Worm (Caenorhabditis elegans) whole organism, midembryonic: ENCODE data around the gene ptp-4A2.

Experiments
- T22C8.4 ChIP-seq: fragments of 200-800 bp; sonication (Bioruptor generic); IDR thresholded peaks from 2 replicates; pipeline ENCODE4 v1.3.6; 2022; ENCODE audit warnings: missing genetic modification characterization, missing compliant biosample characterization
- cog-1 ChIP-seq: sonication (generic microtip); optimal IDR thresholded peaks from 2 replicates; lab custom pipeline; 2016; ENCODE audit warnings: missing genetic modification characterization, missing compliant biosample characterization
- flt-1 ChIP-seq: fragments of 200-800 bp; sonication (Bioruptor generic); IDR thresholded peaks from 2 replicates; pipeline ENCODE4 v1.3.6; 2022; ENCODE audit warnings: missing genetic modification characterization, missing compliant biosample characterization
- klf-2 ChIP-seq: fragments of 200-800 bp; sonication (Bioruptor generic); conservative IDR thresholded peaks from 2 replicates; pipeline ENCODE4 v1.3.6; 2022; ENCODE audit warnings: missing genetic modification reagents, missing genetic modification characterization, missing compliant biosample characterization
- med-1 ChIP-seq: sonication (generic microtip); optimal IDR thresholded peaks from 2 replicates; lab custom pipeline; 2017; ENCODE audit warnings: missing genetic modification characterization, mild to moderate bottlenecking, missing compliant biosample characterization, antibody characterized with exemption, missing genetic modification reagents; ENCODE audit not compliant: insufficient read depth
- ref-1 ChIP-seq: fragments of 200-800 bp; sonication (Bioruptor generic); conservative IDR thresholded peaks from 2 replicates; pipeline ENCODE4 v1.3.6; 2022; ENCODE audit warnings: missing genetic modification reagents, missing genetic modification characterization, missing compliant biosample characterization
- tab-1 ChIP-seq: fragments of 200-800 bp; sonication (Bioruptor generic); IDR thresholded peaks from 2 replicates; pipeline ENCODE4 v1.3.6; 2022; ENCODE audit warnings: missing genetic modification characterization, missing compliant biosample characterization
- ztf-23 ChIP-seq: fragments of 200-800 bp; sonication (Bioruptor generic); IDR thresholded peaks from 2 replicates; pipeline ENCODE4 v1.3.6; 2022; ENCODE audit warnings: missing genetic modification reagents, missing genetic modification characterization, missing compliant biosample characterization
- ztf-29 ChIP-seq: fragments of 200-800 bp; sonication (Bioruptor generic); IDR thresholded peaks from 2 replicates; pipeline ENCODE4 v1.3.6; 2022; ENCODE audit warnings: missing genetic modification reagents, missing genetic modification characterization, missing compliant biosample characterization

The ptp-4A2 gene

DNA sequence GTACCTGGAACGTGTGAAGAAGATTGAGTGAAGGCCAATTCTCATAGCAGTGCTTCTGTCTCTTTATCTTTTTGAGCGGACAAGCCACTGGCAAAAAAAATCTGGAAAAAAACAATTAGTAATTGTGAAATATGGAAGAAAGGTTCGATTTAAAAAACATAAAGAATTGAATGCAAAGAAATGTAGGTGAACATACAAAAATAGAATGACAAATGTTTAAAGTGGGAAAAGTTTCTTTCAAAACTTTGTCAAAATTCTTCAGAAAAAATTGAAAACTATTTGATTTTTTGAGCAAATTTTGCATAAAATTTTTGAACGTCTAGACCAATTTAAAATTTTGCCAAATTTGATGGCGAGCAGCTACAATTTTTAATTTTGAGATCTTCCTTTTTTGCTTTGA lies at the start of gene ptp-4A2:
TSS of gene ptp-4A2 (minus strand) at position 101 of the 400 bp plus-strand sequence.
- TF ChIP-seq tab-1 (GFP tag; lab: Robert Waterston, UW) = no peak

- TF ChIP-seq ztf-29 (GFP tag; lab: Robert Waterston, UW) = no peak
- no peak for TF ChIP-seq tab-1 (GFP tag; lab: Robert Waterston, UW)
- no peak for TF ChIP-seq ref-1 (GFP tag; lab: Robert Waterston, UW)
- no peak for TF ChIP-seq cog-1 (tag; lab: Kevin White, UChicago)
- TF ChIP-seq med-1 (GFP tag; lab: Kevin White, UChicago) = no peak
- no peak for TF ChIP-seq klf-2 (GFP tag; lab: Robert Waterston, UW)
- TF ChIP-seq flt-1 (GFP tag; lab: Robert Waterston, UW) = no peak
- no peak for TF ChIP-seq ztf-23 (GFP tag; lab: Robert Waterston, UW)
- no peak for TF ChIP-seq T22C8.4 (GFP tag; lab: Robert Waterston, UW)
These were observed 48.5 kb upstream of the ptp-4A2 start for ce11 chrX:3991652-3992051.

DNA sequence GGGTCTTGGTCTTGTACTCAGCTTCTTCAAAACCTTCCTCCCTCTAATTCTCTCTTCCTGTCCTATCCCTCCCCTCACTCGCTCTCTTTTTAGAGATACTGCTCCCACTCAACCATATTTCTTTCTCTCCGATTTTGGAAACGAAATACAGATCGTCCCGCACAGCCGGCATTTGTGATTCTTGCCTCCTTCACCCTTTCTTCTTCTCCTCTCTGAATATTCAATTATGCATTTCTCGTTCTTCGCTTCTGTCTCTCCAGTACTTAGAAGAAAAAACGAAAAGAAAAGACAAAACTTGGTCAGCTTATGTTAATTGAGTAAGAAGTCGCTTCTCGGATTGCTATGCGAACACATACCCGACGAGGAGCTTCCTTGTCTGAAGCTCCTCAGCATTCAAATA lies 47.8 kb upstream of the ptp-4A2 start:
- TF ChIP-seq ztf-29 (GFP tag; lab: Robert Waterston, UW) (no peak), tab-1 (GFP tag; lab: Robert Waterston, UW) (no peak), flt-1 (GFP tag; lab: Robert Waterston, UW) (no peak), med-1 (GFP tag; lab: Kevin White, UChicago) (no peak), ref-1 (GFP tag; lab: Robert Waterston, UW) (no peak), klf-2 (GFP tag; lab: Robert Waterston, UW) (no peak), ztf-23 (GFP tag; lab: Robert Waterston, UW) (no peak), cog-1 (tag; lab: Kevin White, UChicago) (no peak), T22C8.4 (GFP tag; lab: Robert Waterston, UW) (no peak)

ce11 chrX:3990495-3990894 lies 47.4 kb upstream of the ptp-4A2 start:
- TF ChIP-seq klf-2 (GFP tag; lab: Robert Waterston, UW) (no peak), cog-1 (tag; lab: Kevin White, UChicago) (no peak), ref-1 (GFP tag; lab: Robert Waterston, UW) (no peak), med-1 (GFP tag; lab: Kevin White, UChicago) (no peak), tab-1 (GFP tag; lab: Robert Waterston, UW) (no peak), flt-1 (GFP tag; lab: Robert Waterston, UW) (no peak), ztf-23 (GFP tag; lab: Robert Waterston, UW) (no peak), T22C8.4 (GFP tag; lab: Robert Waterston, UW) (no peak), ztf-29 (GFP tag; lab: Robert Waterston, UW) (no peak)

DNA sequence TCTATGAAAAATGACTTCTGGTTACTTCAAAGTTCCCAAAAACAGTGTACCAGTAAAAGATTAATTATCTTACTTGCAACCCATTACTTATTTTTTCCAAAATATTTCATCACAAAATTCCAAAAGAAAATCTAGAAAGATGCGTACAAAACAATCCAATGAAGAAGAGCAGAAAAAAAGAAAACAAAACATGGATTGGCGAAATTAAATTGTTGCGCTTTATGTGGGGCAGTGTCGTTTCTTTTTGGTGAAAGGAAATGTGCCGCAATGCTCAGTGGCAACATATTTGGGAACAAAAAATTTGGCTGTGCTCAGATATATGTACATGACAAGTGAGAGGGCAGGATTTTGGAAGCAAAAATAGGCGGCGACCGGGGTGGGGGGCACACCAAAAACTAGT lies 45.5 kb upstream of the ptp-4A2 start:
- TF ChIP-seq ztf-29 (GFP tag; lab: Robert Waterston, UW) (no peak), T22C8.4 (GFP tag; lab: Robert Waterston, UW) (no peak), cog-1 (tag; lab: Kevin White, UChicago) (no peak), ref-1 (GFP tag; lab: Robert Waterston, UW) (no peak), tab-1 (GFP tag; lab: Robert Waterston, UW) (no peak), ztf-23 (GFP tag; lab: Robert Waterston, UW) (no peak), klf-2 (GFP tag; lab: Robert Waterston, UW) (no peak), flt-1 (GFP tag; lab: Robert Waterston, UW) (no peak), med-1 (GFP tag; lab: Kevin White, UChicago) (no peak)

- no peak for TF ChIP-seq T22C8.4 (GFP tag; lab: Robert Waterston, UW)
- TF ChIP-seq ztf-23 (GFP tag; lab: Robert Waterston, UW) = no peak
- no peak for TF ChIP-seq flt-1 (GFP tag; lab: Robert Waterston, UW)
- TF ChIP-seq ref-1 (GFP tag; lab: Robert Waterston, UW) = no peak
- TF ChIP-seq klf-2 (GFP tag; lab: Robert Waterston, UW) = no peak
- no peak for TF ChIP-seq tab-1 (GFP tag; lab: Robert Waterston, UW)
- TF ChIP-seq cog-1 (tag; lab: Kevin White, UChicago) = no peak
- TF ChIP-seq ztf-29 (GFP tag; lab: Robert Waterston, UW) = no peak
- TF ChIP-seq med-1 (GFP tag; lab: Kevin White, UChicago) = no peak
These were observed 39.3 kb upstream of the ptp-4A2 start for ce11 chrX:3982370-3982769.

DNA sequence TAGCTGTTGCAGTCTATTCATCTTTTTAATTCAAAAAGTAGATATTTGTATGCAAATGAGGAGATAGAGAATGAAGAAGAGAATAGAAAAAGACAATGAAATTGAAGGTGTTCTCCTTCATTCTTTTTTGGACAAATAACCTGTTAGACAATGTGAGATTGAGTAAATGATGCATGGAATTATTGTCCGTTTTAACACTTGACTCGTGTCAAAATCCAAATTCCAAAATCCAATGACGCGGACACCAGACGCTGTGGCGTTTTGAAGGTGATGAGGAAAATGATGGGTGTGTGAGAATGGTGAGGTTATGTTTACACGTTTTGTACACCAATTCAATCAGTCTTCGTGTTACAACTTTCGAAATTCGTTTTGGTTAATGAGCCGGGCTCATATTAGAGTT lies 36.0 kb upstream of the ptp-4A2 start:
- no peak for TF ChIP-seq klf-2 (GFP tag; lab: Robert Waterston, UW)
- no peak for TF ChIP-seq flt-1 (GFP tag; lab: Robert Waterston, UW)
- no peak for TF ChIP-seq med-1 (GFP tag; lab: Kevin White, UChicago)
- TF ChIP-seq ztf-23 (GFP tag; lab: Robert Waterston, UW) = no peak
- TF ChIP-seq tab-1 (GFP tag; lab: Robert Waterston, UW) = no peak
- no peak for TF ChIP-seq ztf-29 (GFP tag; lab: Robert Waterston, UW)
- TF ChIP-seq T22C8.4 (GFP tag; lab: Robert Waterston, UW) = no peak
- TF ChIP-seq cog-1 (tag; lab: Kevin White, UChicago) = no peak
- TF ChIP-seq ref-1 (GFP tag; lab: Robert Waterston, UW) = no peak

DNA sequence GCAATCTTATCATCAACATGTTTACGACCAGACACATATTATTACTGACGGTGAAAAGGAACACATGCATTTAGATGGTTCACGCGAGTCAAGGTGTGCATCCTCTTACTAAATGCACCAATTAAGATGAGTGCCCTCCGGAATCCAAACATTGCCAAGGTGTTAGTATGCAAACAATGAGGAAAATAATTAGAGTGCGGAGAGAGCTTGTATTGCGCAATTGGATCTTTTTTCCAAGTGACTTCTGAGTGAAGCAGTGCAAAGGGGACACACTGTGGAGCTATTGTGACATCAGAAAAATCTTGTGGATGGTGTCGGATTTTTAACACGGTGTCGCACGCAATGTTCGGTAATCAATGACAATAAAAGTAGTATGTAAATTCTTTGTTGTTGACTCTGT lies 34.2 kb upstream of the ptp-4A2 start:
- TF ChIP-seq ref-1 (GFP tag; lab: Robert Waterston, UW) (no peak), T22C8.4 (GFP tag; lab: Robert Waterston, UW) (no peak), ztf-29 (GFP tag; lab: Robert Waterston, UW) (no peak), ztf-23 (GFP tag; lab: Robert Waterston, UW) (no peak), med-1 (GFP tag; lab: Kevin White, UChicago) (no peak), cog-1 (tag; lab: Kevin White, UChicago) (no peak), tab-1 (GFP tag; lab: Robert Waterston, UW) (no peak), flt-1 (GFP tag; lab: Robert Waterston, UW) (no peak), klf-2 (GFP tag; lab: Robert Waterston, UW) (no peak)

DNA sequence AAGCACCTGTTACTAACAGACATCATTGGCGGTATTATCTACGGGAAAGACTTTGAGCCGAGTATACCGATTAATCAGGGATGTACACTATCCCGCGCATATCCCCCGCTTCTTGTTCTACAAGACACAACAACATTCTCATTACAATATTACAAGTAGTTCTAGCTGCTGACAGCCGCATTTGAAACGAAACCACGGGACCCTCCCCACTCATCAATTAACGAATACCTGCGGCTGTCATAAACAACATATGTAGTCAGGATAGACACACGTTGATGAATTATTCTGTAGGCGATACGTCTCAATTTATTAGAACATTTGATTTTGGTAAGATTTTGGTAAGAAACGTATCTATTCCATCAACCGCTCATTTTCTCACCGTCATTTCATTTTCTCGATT lies 33.6 kb upstream of the ptp-4A2 start:
- no peak for TF ChIP-seq ztf-29 (GFP tag; lab: Robert Waterston, UW)
- TF ChIP-seq ztf-23 (GFP tag; lab: Robert Waterston, UW) = no peak
- no peak for TF ChIP-seq ref-1 (GFP tag; lab: Robert Waterston, UW)
- no peak for TF ChIP-seq flt-1 (GFP tag; lab: Robert Waterston, UW)
- TF ChIP-seq med-1 (GFP tag; lab: Kevin White, UChicago) = no peak
- no peak for TF ChIP-seq tab-1 (GFP tag; lab: Robert Waterston, UW)
- TF ChIP-seq cog-1 (tag; lab: Kevin White, UChicago) = no peak
- no peak for TF ChIP-seq T22C8.4 (GFP tag; lab: Robert Waterston, UW)
- TF ChIP-seq klf-2 (GFP tag; lab: Robert Waterston, UW) = no peak
